Fruit fly (Drosophila melanogaster) whole organism, prepupa: ENCODE measurements around the gene CG13607.

Source experiments
- Blimp-1 ChIP-seq: fragments of 200-800 bp; sonication (Bioruptor generic); optimal IDR thresholded peaks from 3 replicates; lab custom pipeline; 2017; ENCODE audit warnings: missing biosample characterization, missing genetic modification characterization, mild to moderate bottlenecking, moderate library complexity, missing genetic modification reagents
- CG16779 ChIP-seq: fragments of 200-800 bp; sonication (Bioruptor generic); optimal IDR thresholded peaks from 3 replicates; lab custom pipeline; 2017; ENCODE audit warnings: missing biosample characterization, mild to moderate bottlenecking, missing genetic modification characterization
- CG6163 ChIP-seq: fragments of 200-800 bp; sonication (Bioruptor generic); IDR thresholded peaks from 3 replicates; pipeline ENCODE4 v1.3.6; 2022; ENCODE audit warnings: missing biosample characterization, missing genetic modification characterization
- CG6808 ChIP-seq: fragments of 200-800 bp; sonication (Bioruptor generic); optimal IDR thresholded peaks from 3 replicates; lab custom pipeline; 2017; ENCODE audit warnings: missing biosample characterization, missing genetic modification characterization, mild to moderate bottlenecking, moderate library complexity, missing genetic modification reagents
- CG6854 ChIP-seq: fragments of 200-800 bp; sonication (Bioruptor generic); optimal IDR thresholded peaks from 2 replicates; lab custom pipeline; 2017; ENCODE audit warnings: missing biosample characterization, mild to moderate bottlenecking, missing genetic modification characterization
- CG8319 ChIP-seq: fragments of 200-800 bp; sonication (Bioruptor generic); optimal IDR thresholded peaks from 3 replicates; lab custom pipeline; 2016; ENCODE audit warnings: missing biosample characterization, missing genetic modification characterization
- Gug ChIP-seq: fragments of 200-800 bp; sonication (Bioruptor generic); IDR thresholded peaks from 2 replicates; pipeline ENCODE4 v1.3.6; 2022; ENCODE audit warnings: missing biosample characterization, missing genetic modification characterization
- Hr38 ChIP-seq: sonication (Bioruptor generic); optimal IDR thresholded peaks from 2 replicates; lab custom pipeline; 2016; ENCODE audit warnings: missing biosample characterization, missing genetic modification characterization
- dsx ChIP-seq: fragments of 200-800 bp; optimal IDR thresholded peaks from 3 replicates; lab custom pipeline; 2019; ENCODE audit warnings: missing biosample characterization, mild to moderate bottlenecking, missing genetic modification characterization, moderate library complexity; ENCODE audit not compliant: poor library complexity, severe bottlenecking
- fd59A ChIP-seq: fragments of 200-800 bp; sonication (Bioruptor generic); optimal IDR thresholded peaks from 2 replicates; lab custom pipeline; 2017; ENCODE audit warnings: missing biosample characterization, mild to moderate bottlenecking, missing genetic modification characterization, missing genetic modification reagents

dm6 chr3R:24139646-24140130 lies 23.6 kb upstream of the CG13607 start:
- TF ChIP-seq fd59A (GFP tag; lab: Kevin White, UChicago) (no peak), Blimp-1 (GFP tag; lab: Kevin White, UChicago) (no peak), CG8319 (GFP tag; lab: Kevin White, UChicago) (no peak), CG6163 (GFP tag; lab: Robert Waterston, UW) (no peak), CG6808 (GFP tag; lab: Kevin White, UChicago) (no peak), dsx (GFP tag; lab: Kevin White, UChicago) (no peak), Hr38 (no peak), Gug (GFP tag; lab: Robert Waterston, UW) (no peak), CG16779 (no peak), CG6854 (GFP tag; lab: Kevin White, UChicago) (no peak)
